Fruit fly (Drosophila melanogaster) whole organism, pupa: ENCODE data around the gene HP1c.

Source experiments
- CG10348 ChIP-seq: fragments of 200-800 bp; sonication (Bioruptor generic); IDR thresholded peaks from 2 replicates; pipeline ENCODE4 v1.3.6; 2022; ENCODE audit warnings: missing biosample characterization, missing genetic modification characterization
- CG12605 ChIP-seq: fragments of 200-800 bp; sonication (Bioruptor generic); IDR thresholded peaks from 2 replicates; pipeline ENCODE4 v1.3.6; 2022; ENCODE audit warnings: missing biosample characterization, missing genetic modification characterization
- CG13204 ChIP-seq: fragments of 200-800 bp; sonication (Bioruptor generic); optimal IDR thresholded peaks from 2 replicates; lab custom pipeline; 2018; ENCODE audit warnings: missing biosample characterization, mild to moderate bottlenecking, missing genetic modification characterization, moderate library complexity
- CG14655 ChIP-seq: fragments of 200-800 bp; sonication (Bioruptor generic); optimal IDR thresholded peaks from 3 replicates; lab custom pipeline; 2017; ENCODE audit warnings: mild to moderate bottlenecking, missing biosample characterization, missing genetic modification reagents, missing genetic modification characterization
- CG15710 ChIP-seq: fragments of 200-800 bp; sonication (Bioruptor generic); optimal IDR thresholded peaks from 2 replicates; lab custom pipeline; 2018; ENCODE audit warnings: missing biosample characterization, mild to moderate bottlenecking, missing genetic modification characterization, moderate library complexity
- CG17806 ChIP-seq: fragments of 200-800 bp; sonication (Bioruptor generic); optimal IDR thresholded peaks from 2 replicates; lab custom pipeline; 2018; ENCODE audit warnings: missing biosample characterization, mild to moderate bottlenecking, missing genetic modification characterization, moderate library complexity
- CG32121 ChIP-seq: fragments of 200-800 bp; sonication (Bioruptor generic); IDR thresholded peaks from 2 replicates; pipeline ENCODE4 v1.3.6; 2022; ENCODE audit warnings: missing biosample characterization, missing genetic modification characterization
- CG34367 ChIP-seq: fragments of 200-800 bp; sonication (Bioruptor generic); optimal IDR thresholded peaks from 2 replicates; lab custom pipeline; 2018; ENCODE audit warnings: missing biosample characterization, mild to moderate bottlenecking, missing genetic modification characterization
- CG4496 ChIP-seq: fragments of 200-800 bp; sonication (Bioruptor generic); IDR thresholded peaks from 3 replicates; pipeline ENCODE4 v1.3.6; 2022; ENCODE audit warnings: missing biosample characterization, missing genetic modification characterization
- CG8159 ChIP-seq: fragments of 200-800 bp; sonication (Bioruptor generic); optimal IDR thresholded peaks from 3 replicates; lab custom pipeline; 2018; ENCODE audit warnings: missing biosample characterization, mild to moderate bottlenecking, missing genetic modification characterization, moderate library complexity
- CG8301 ChIP-seq: fragments of 200-800 bp; sonication (Bioruptor generic); optimal IDR thresholded peaks from 2 replicates; lab custom pipeline; 2018; ENCODE audit warnings: missing biosample characterization, mild to moderate bottlenecking, missing genetic modification characterization
- CG9948 ChIP-seq: fragments of 200-800 bp; sonication (Bioruptor generic); optimal IDR thresholded peaks from 2 replicates; lab custom pipeline; 2018; ENCODE audit warnings: missing biosample characterization, mild to moderate bottlenecking, missing genetic modification characterization, moderate library complexity
- D1 ChIP-seq: fragments of 200-800 bp; sonication (Bioruptor generic); optimal IDR thresholded peaks from 2 replicates; lab custom pipeline; 2018; ENCODE audit warnings: missing biosample characterization, mild to moderate bottlenecking, missing genetic modification characterization, moderate library complexity
- EcR ChIP-seq: fragments of 200-800 bp; sonication (Bioruptor generic); optimal IDR thresholded peaks from 3 replicates; lab custom pipeline; 2019; ENCODE audit warnings: missing biosample characterization, missing genetic modification characterization, mild to moderate bottlenecking, moderate library complexity, missing genetic modification reagents
- Ets98B ChIP-seq: fragments of 200-800 bp; sonication (Bioruptor generic); IDR thresholded peaks from 2 replicates; pipeline ENCODE4 v1.3.6; 2022; ENCODE audit warnings: missing biosample characterization, missing genetic modification characterization
- Pif1A ChIP-seq: fragments of 200-800 bp; sonication (Bioruptor generic); optimal IDR thresholded peaks from 3 replicates; lab custom pipeline; 2016; ENCODE audit warnings: missing biosample characterization, missing genetic modification characterization
- Pif1B ChIP-seq: fragments of 200-800 bp; sonication (Bioruptor generic); optimal IDR thresholded peaks from 3 replicates; lab custom pipeline; 2016; ENCODE audit warnings: missing biosample characterization, missing genetic modification characterization
- Snoo ChIP-seq: fragments of 200-800 bp; sonication (Bioruptor generic); optimal IDR thresholded peaks from 3 replicates; lab custom pipeline; 2017; ENCODE audit warnings: missing biosample characterization, mild to moderate bottlenecking, missing genetic modification characterization, inconsistent platforms
- fd96Ca ChIP-seq: fragments of 200-800 bp; sonication (Bioruptor generic); IDR thresholded peaks from 3 replicates; pipeline ENCODE4 v1.3.6; 2022; ENCODE audit warnings: missing biosample characterization, missing genetic modification characterization
- gl ChIP-seq: fragments of 200-800 bp; sonication (Bioruptor generic); optimal IDR thresholded peaks from 2 replicates; lab custom pipeline; 2018; ENCODE audit warnings: missing biosample characterization, mild to moderate bottlenecking, missing genetic modification characterization
- rn ChIP-seq: fragments of 200-800 bp; sonication (Bioruptor generic); IDR thresholded peaks from 2 replicates; pipeline ENCODE4 v1.3.6; 2022; ENCODE audit warnings: missing biosample characterization, missing genetic modification characterization

HP1c gene

DNA sequence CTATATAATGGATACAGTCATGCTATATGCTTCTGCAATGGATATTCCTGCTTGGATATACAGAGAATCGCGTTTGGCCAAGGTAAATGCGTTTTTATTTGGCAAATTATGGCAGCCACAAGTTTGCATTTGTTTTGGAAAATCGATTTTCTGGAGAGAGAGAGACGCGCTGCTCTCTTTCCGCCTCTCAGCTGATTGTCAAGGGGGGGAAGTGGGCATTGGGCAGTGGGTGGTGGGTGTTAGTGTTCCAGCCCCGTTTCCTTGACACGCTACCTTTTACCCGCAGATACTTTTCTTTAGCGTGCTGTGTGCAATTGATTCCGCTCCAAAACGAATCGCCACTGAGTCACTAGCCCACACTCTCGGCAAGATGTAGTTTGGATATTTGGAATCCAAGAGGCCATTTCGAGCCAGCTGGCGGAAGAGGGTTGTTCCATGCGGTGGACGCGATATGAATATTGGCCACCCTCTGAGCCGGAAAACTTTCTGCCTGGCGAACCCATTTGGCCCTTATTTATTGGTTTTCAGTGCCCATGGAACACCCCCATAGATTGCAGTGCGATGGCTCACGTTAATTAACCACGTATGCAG is 9.9 kb downstream of the HP1c start:
- no peak for TF ChIP-seq rn (GFP tag; lab: Robert Waterston, UW)
- TF ChIP-seq Snoo (tag; lab: Kevin White, UChicago), result no peak
- peak; percentile 7; the same call in 1 of the 2 replicates for TF ChIP-seq Ets98B (GFP tag; lab: Robert Waterston, UW)

- peak; percentile 29; the same call in 1 of the 2 replicates for TF ChIP-seq CG32121 (GFP tag; lab: Robert Waterston, UW)
- TF ChIP-seq fd96Ca, result peak; percentile 39; the same call in 1 of the 3 replicates
- TF ChIP-seq rn (GFP tag; lab: Robert Waterston, UW), result no peak
- no peak for TF ChIP-seq Ets98B (GFP tag; lab: Robert Waterston, UW)
- TF ChIP-seq CG12605 (GFP tag; lab: Robert Waterston, UW), result no peak
- TF ChIP-seq CG4496 (GFP tag; lab: Robert Waterston, UW), result peak; percentile 59; the same call in 1 of the 3 replicates
- TF ChIP-seq, all 21 proteins: peak for 3
These were observed 10.9 kb downstream of the HP1c start for dm6 chr3R:22756289-22756688.

- TF ChIP-seq CG8159 (tag; lab: Kevin White, UChicago), result no peak
- TF ChIP-seq CG8301 (tag; lab: Kevin White, UChicago), result no peak
- no peak for TF ChIP-seq CG4496 (GFP tag; lab: Robert Waterston, UW)
- TF ChIP-seq EcR (GFP tag; lab: Kevin White, UChicago), result no peak
- no peak for TF ChIP-seq rn (GFP tag; lab: Robert Waterston, UW)
- TF ChIP-seq CG34367 (tag; lab: Kevin White, UChicago), result no peak
- TF ChIP-seq Snoo (tag; lab: Kevin White, UChicago), result no peak
- no peak for TF ChIP-seq CG9948 (tag; lab: Kevin White, UChicago)
- no peak for TF ChIP-seq Pif1A (GFP tag; lab: Kevin White, UChicago)
- TF ChIP-seq D1 (tag; lab: Kevin White, UChicago), result no peak
- no peak for TF ChIP-seq CG17806
- no peak for TF ChIP-seq Ets98B (GFP tag; lab: Robert Waterston, UW)
- TF ChIP-seq CG10348, result no peak
- TF ChIP-seq CG32121 (GFP tag; lab: Robert Waterston, UW), result no peak
- no peak for TF ChIP-seq CG13204
- no peak for TF ChIP-seq fd96Ca
- no peak for TF ChIP-seq CG12605 (GFP tag; lab: Robert Waterston, UW)
- TF ChIP-seq Pif1B (GFP tag; lab: Kevin White, UChicago), result no peak
These were observed 11.7 kb downstream of the HP1c start for dm6 chr3R:22757117-22757516.

DNA sequence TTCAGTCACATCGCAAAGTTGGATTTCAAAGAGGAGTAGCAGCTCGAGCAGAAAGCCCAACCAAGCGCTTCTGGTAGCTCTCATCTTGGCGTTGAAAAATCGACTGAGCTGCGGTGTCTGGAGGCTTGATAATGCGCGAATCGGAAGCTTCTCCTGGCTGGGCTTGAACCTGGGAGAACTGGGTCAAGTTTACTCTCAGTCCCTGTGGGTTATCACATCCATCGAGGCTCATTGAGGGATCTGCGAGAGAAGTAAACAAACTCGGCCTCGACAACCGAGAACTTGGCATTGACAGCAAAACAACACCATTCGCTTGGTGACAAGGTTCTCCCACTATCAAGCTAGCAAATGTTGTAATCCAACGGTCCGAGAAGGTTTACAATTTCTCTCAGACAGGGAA is 15.6 kb downstream of the HP1c start, which contains the start of gene Nepl13:
Gene Nepl13 (minus strand): TSS at position 89 of the 400 bp plus-strand sequence.
- TF ChIP-seq CG34367 (tag; lab: Kevin White, UChicago) (no peak), CG10348 (no peak), fd96Ca (no peak), CG13204 (no peak), Ets98B (GFP tag; lab: Robert Waterston, UW) (no peak), D1 (tag; lab: Kevin White, UChicago) (no peak), gl (tag; lab: Kevin White, UChicago) (no peak), CG8301 (tag; lab: Kevin White, UChicago) (no peak), EcR (GFP tag; lab: Kevin White, UChicago) (no peak), Snoo (tag; lab: Kevin White, UChicago) (no peak)

- no peak for TF ChIP-seq gl (tag; lab: Kevin White, UChicago)
- TF ChIP-seq CG13204, result no peak
- no peak for TF ChIP-seq CG8301 (tag; lab: Kevin White, UChicago)
- no peak for TF ChIP-seq rn (GFP tag; lab: Robert Waterston, UW)
- no peak for TF ChIP-seq CG15710 (tag; lab: Kevin White, UChicago)
- no peak for TF ChIP-seq Pif1B (GFP tag; lab: Kevin White, UChicago)
- no peak for TF ChIP-seq CG10348
These were observed 18.2 kb downstream of the HP1c start, which contains the start of gene Nepl14 for dm6 chr3R:22763587-22763986. TSS of gene Nepl14 (minus strand) at chr3R:22763711.

- TF ChIP-seq CG17806 (no peak), CG32121 (GFP tag; lab: Robert Waterston, UW) (no peak), CG4496 (GFP tag; lab: Robert Waterston, UW) (no peak), CG15710 (tag; lab: Kevin White, UChicago) (no peak), CG10348 (no peak), EcR (GFP tag; lab: Kevin White, UChicago) (no peak), Pif1A (GFP tag; lab: Kevin White, UChicago) (no peak), fd96Ca (no peak), CG34367 (tag; lab: Kevin White, UChicago) (no peak), rn (GFP tag; lab: Robert Waterston, UW) (no peak), CG13204 (no peak), gl (tag; lab: Kevin White, UChicago) (no peak), CG12605 (GFP tag; lab: Robert Waterston, UW) (no peak), CG14655 (GFP tag; lab: Kevin White, UChicago) (no peak), D1 (tag; lab: Kevin White, UChicago) (no peak), CG8301 (tag; lab: Kevin White, UChicago) (no peak), Snoo (tag; lab: Kevin White, UChicago) (no peak), CG8159 (tag; lab: Kevin White, UChicago) (no peak), CG9948 (tag; lab: Kevin White, UChicago) (no peak), Ets98B (GFP tag; lab: Robert Waterston, UW) (no peak)
These were observed 20.7 kb downstream of the HP1c start, which contains the start of gene Nepl15 for dm6 chr3R:22766072-22766471. TSS of gene Nepl15 (minus strand) at chr3R:22766172.
